Fruit fly (Drosophila melanogaster) whole organism, wandering third instar larva: ENCODE results near the gene Slbp.
A peak's percentile ranks its signal among the peaks of the same experiment; 100 is the strongest.

ENCODE experiments used
- Abd-B ChIP-seq: fragments of >200 bp; optimal IDR thresholded peaks from 2 replicates; lab custom pipeline; 2017; ENCODE audit warnings: missing biosample characterization, missing genetic modification characterization
- CG32264 ChIP-seq: fragments of 200-800 bp; sonication (Bioruptor generic); optimal IDR thresholded peaks from 2 replicates; lab custom pipeline; 2016; ENCODE audit warnings: missing biosample characterization, missing genetic modification characterization
- CG9705 ChIP-seq: fragments of 200-800 bp; sonication (Bioruptor generic); optimal IDR thresholded peaks from 2 replicates; lab custom pipeline; 2018; ENCODE audit warnings: missing biosample characterization, mild to moderate bottlenecking, missing genetic modification characterization
- CrebA ChIP-seq: fragments of 200-800 bp; sonication (Bioruptor generic); optimal IDR thresholded peaks from 2 replicates; lab custom pipeline; 2016; ENCODE audit warnings: missing biosample characterization, mild to moderate bottlenecking, missing genetic modification characterization, borderline replicate concordance
- Dfd ChIP-seq: fragments of >200 bp; optimal IDR thresholded peaks from 2 replicates; lab custom pipeline; 2017; ENCODE audit warnings: missing biosample characterization, missing genetic modification characterization
- Dif ChIP-seq: fragments of 200-275, 200-300 bp; sonication (Bioruptor generic); optimal IDR thresholded peaks from 2 replicates; lab custom pipeline; 2018; ENCODE audit warnings: missing biosample characterization, missing genetic modification characterization; ENCODE audit not compliant: partially characterized antibody
- GATAd ChIP-seq: sonication (Bioruptor generic); optimal IDR thresholded peaks from 2 replicates; lab custom pipeline; 2016; ENCODE audit warnings: missing biosample characterization, missing genetic modification characterization
- HLH106 ChIP-seq: fragments of 200-800 bp; optimal IDR thresholded peaks from 3 replicates; lab custom pipeline; 2019; ENCODE audit warnings: missing biosample characterization, mild to moderate bottlenecking, missing genetic modification characterization, moderate library complexity
- Hnf4 ChIP-seq: fragments of 200-800 bp; sonication (Bioruptor generic); optimal IDR thresholded peaks from 2 replicates; lab custom pipeline; 2016; ENCODE audit warnings: missing biosample characterization, mild to moderate bottlenecking, missing genetic modification characterization
- Hr78 ChIP-seq: fragments of >200 bp; optimal IDR thresholded peaks from 2 replicates; lab custom pipeline; 2017; ENCODE audit warnings: missing biosample characterization, missing genetic modification characterization
- Hr83 ChIP-seq: fragments of 200-300 bp; sonication (Bioruptor generic); optimal IDR thresholded peaks from 2 replicates; lab custom pipeline; 2016; ENCODE audit warnings: missing biosample characterization, mild to moderate bottlenecking, missing genetic modification characterization, moderate library complexity; ENCODE audit not compliant: poor library complexity, severe bottlenecking
- Jra ChIP-seq: sonication (Bioruptor generic); optimal IDR thresholded peaks from 2 replicates; lab custom pipeline; 2016; ENCODE audit warnings: missing biosample characterization, missing genetic modification characterization
- Mio ChIP-seq: sonication (Bioruptor generic); optimal IDR thresholded peaks from 2 replicates; lab custom pipeline; 2016; ENCODE audit warnings: missing biosample characterization, missing genetic modification characterization
- Myc ChIP-seq: fragments of >200 bp; optimal IDR thresholded peaks from 2 replicates; lab custom pipeline; 2017
- N ChIP-seq: fragments of >200 bp; optimal IDR thresholded peaks from 2 replicates; lab custom pipeline; 2018; ENCODE audit warnings: missing biosample characterization, missing external identifiers, missing genetic modification characterization
- OdsH ChIP-seq: fragments of 200-800 bp; sonication (Bioruptor generic); optimal IDR thresholded peaks from 2 replicates; lab custom pipeline; 2016; ENCODE audit warnings: missing biosample characterization, mild to moderate bottlenecking, missing genetic modification characterization
- Rel ChIP-seq, 2 experiments: fragments of 200-800 bp; sonication (Bioruptor generic) in 1 of 2; optimal IDR thresholded peaks; 2 replicates in 1 of 2; 3 replicates in 1 of 2; lab custom pipeline; 2016 to 2019; ENCODE audit warnings: mild to moderate bottlenecking in 2 of 2, missing biosample characterization in 2 of 2, missing genetic modification characterization in 2 of 2, moderate library complexity in 1 of 2
- Sp1 ChIP-seq: fragments of 200-800 bp; sonication (Bioruptor generic); optimal IDR thresholded peaks from 3 replicates; lab custom pipeline; 2019; ENCODE audit warnings: missing biosample characterization, mild to moderate bottlenecking, missing genetic modification characterization, moderate library complexity
- Vsx2 ChIP-seq: fragments of 200-300, 225-300 bp; sonication (Bioruptor generic); optimal IDR thresholded peaks from 2 replicates; lab custom pipeline; 2018; ENCODE audit warnings: missing biosample characterization, missing genetic modification characterization; ENCODE audit not compliant: partially characterized antibody
- br ChIP-seq: fragments of 200-800 bp; sonication (Bioruptor generic); optimal IDR thresholded peaks from 2 replicates; lab custom pipeline; 2016; ENCODE audit warnings: missing biosample characterization, missing genetic modification characterization
- brk ChIP-seq: fragments of 200-800 bp; sonication (Bioruptor generic); optimal IDR thresholded peaks from 2 replicates; lab custom pipeline; 2016; ENCODE audit warnings: missing biosample characterization, mild to moderate bottlenecking, missing genetic modification characterization
- dl ChIP-seq, 2 experiments: fragments of 175-275, 200-275 bp in 1 of 2; fragments of 200-275 bp in 1 of 2; sonication (Bioruptor generic); optimal IDR thresholded peaks; lab custom pipeline; 2018; ENCODE audit warnings: mild to moderate bottlenecking in 2 of 2, missing biosample characterization in 2 of 2, missing genetic modification characterization in 2 of 2, moderate library complexity in 2 of 2; ENCODE audit not compliant: partially characterized antibody in 2 of 2, insufficient read depth in 1 of 2
- dmrt93B ChIP-seq: fragments of 200-800 bp; sonication (Bioruptor generic); optimal IDR thresholded peaks from 2 replicates; lab custom pipeline; 2018; ENCODE audit warnings: missing biosample characterization, mild to moderate bottlenecking, missing genetic modification characterization
- dsf ChIP-seq: sonication (Bioruptor generic); optimal IDR thresholded peaks from 2 replicates; lab custom pipeline; 2016; ENCODE audit warnings: missing biosample characterization, missing genetic modification characterization, borderline replicate concordance
- ey ChIP-seq: fragments of 200-800 bp; sonication (Bioruptor generic); optimal IDR thresholded peaks from 2 replicates; lab custom pipeline; 2016; ENCODE audit warnings: missing biosample characterization, missing genetic modification characterization
- foxo ChIP-seq, 2 experiments: fragments of 200-800 bp; sonication (Bioruptor generic); optimal IDR thresholded peaks; 2 replicates in 1 of 2; 3 replicates in 1 of 2; lab custom pipeline; 2016 to 2017; ENCODE audit warnings: missing biosample characterization in 2 of 2, missing genetic modification characterization in 2 of 2
- fru ChIP-seq: fragments of 200-800 bp; sonication (Bioruptor generic); optimal IDR thresholded peaks from 3 replicates; lab custom pipeline; 2016; ENCODE audit warnings: missing biosample characterization, mild to moderate bottlenecking, missing genetic modification characterization
- h ChIP-seq: fragments of 200-800 bp; sonication (Bioruptor generic); optimal IDR thresholded peaks from 3 replicates; lab custom pipeline; 2016; ENCODE audit warnings: missing biosample characterization, mild to moderate bottlenecking, missing genetic modification characterization
- jim ChIP-seq: fragments of 175-275, 200-325 bp; sonication (Bioruptor generic); optimal IDR thresholded peaks from 2 replicates; lab custom pipeline; 2016; ENCODE audit warnings: missing biosample characterization, mild to moderate bottlenecking, missing genetic modification characterization
- lola ChIP-seq: fragments of >200 bp; optimal IDR thresholded peaks from 2 replicates; lab custom pipeline; 2017; ENCODE audit warnings: missing biosample characterization, missing genetic modification characterization
- pan ChIP-seq: fragments of >200 bp; optimal IDR thresholded peaks from 2 replicates; lab custom pipeline; 2017
- psq ChIP-seq: fragments of 200-800 bp; sonication (Bioruptor generic); optimal IDR thresholded peaks from 3 replicates; lab custom pipeline; 2017; ENCODE audit warnings: missing biosample characterization, mild to moderate bottlenecking, missing genetic modification characterization, moderate library complexity
- rgr ChIP-seq: fragments of 200-800 bp; sonication (Bioruptor generic); optimal IDR thresholded peaks from 3 replicates; lab custom pipeline; 2016; ENCODE audit warnings: missing biosample characterization, mild to moderate bottlenecking, missing genetic modification characterization
- sage ChIP-seq: fragments of 200-800 bp; sonication (Bioruptor generic); optimal IDR thresholded peaks from 2 replicates; lab custom pipeline; 2016; ENCODE audit warnings: missing biosample characterization, mild to moderate bottlenecking, missing genetic modification characterization
- sv ChIP-seq: fragments of 200-800 bp; sonication (Bioruptor generic); optimal IDR thresholded peaks from 3 replicates; lab custom pipeline; 2016; ENCODE audit warnings: missing biosample characterization, missing genetic modification characterization
- tai ChIP-seq: sonication (Bioruptor generic); optimal IDR thresholded peaks from 2 replicates; lab custom pipeline; 2016; ENCODE audit warnings: missing biosample characterization, missing genetic modification characterization
- usp ChIP-seq: fragments of >200 bp; optimal IDR thresholded peaks from 2 replicates; lab custom pipeline; 2017; ENCODE audit warnings: missing biosample characterization, missing genetic modification characterization
- woc ChIP-seq: sonication (Bioruptor generic); optimal IDR thresholded peaks from 2 replicates; lab custom pipeline; 2016; ENCODE audit warnings: missing biosample characterization, mild to moderate bottlenecking, missing genetic modification characterization

Slbp gene

DNA sequence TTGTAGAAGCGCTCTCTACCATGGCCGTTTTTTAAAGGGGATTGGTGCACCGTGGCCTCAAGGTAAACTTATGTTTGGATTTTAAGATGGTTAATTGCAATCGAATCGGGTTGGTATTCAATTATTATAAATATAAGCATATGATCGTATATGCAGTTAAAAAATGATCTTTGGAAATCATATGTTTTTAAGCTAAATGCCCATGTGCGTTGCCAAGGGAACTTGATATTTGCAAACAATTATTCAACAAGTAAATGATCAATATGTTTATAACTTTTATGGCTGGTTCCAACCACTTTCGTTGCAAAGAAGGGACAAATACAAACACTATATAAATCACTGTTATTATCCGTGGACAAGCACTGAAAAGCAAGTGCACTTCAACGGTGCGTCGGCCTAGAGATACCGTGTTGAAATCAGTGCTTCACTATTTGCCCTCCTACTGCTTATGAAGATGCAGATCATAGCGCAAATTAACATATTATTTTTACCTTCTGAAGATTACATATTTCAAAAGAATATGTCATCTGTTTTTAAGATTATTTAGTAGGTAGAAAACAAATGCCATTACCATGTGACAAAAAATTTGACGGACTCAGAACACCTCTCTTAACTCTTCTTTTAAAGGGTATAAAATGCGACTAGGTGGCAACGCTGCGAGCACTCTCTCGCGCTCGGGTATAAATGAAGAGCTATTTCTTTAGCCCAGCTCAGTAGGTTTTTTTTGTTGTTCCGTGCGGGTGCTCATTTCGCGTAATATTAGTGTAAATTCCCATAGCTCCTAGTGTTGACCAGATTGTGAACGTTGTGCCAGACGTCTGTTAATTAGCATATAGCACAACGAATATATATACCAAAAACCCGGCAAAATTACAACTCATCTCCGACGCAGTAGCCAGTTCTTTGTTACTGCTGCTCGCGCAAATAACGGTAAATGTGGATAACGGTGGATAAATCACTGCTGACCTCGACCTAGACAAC is 4.6 kb upstream of the Slbp start, which contains the start of gene rdog (continued):
- TF ChIP-seq dl (GFP tag; optimal IDR thresholded peaks at IDR 0.05; lab: Kevin White, UChicago; ENCODE audit: insufficient read depth in 1 of 2, partially characterized antibody in 2 of 2) (no peak), Hr78 (GFP tag; lab: Kevin White, UChicago) (no peak), Myc (no peak)

dm6 chr3R:29151621-29152092 is 1.4 kb downstream of the Slbp start, which contains the start of gene eIF2D:
TSS of gene eIF2D (minus strand) at chr3R:29151794.
- TF ChIP-seq Dfd (GFP tag; lab: Kevin White, UChicago) (no peak), sv (GFP tag; lab: Kevin White, UChicago) (peak; percentile 5), pan (lab: Kevin White, UChicago) (no peak), dsf (GFP tag; lab: Kevin White, UChicago) (no peak), woc (GFP tag; lab: Kevin White, UChicago) (no peak), Myc (peak; percentile 78), ey (GFP tag; lab: Kevin White, UChicago) (peak; percentile 57), Vsx2 (GFP tag; lab: Kevin White, UChicago) (no peak), CG9705 (peak; percentile 37), CrebA (GFP tag; lab: Kevin White, UChicago) (no peak), lola (GFP tag; lab: Kevin White, UChicago) (no peak), brk (GFP tag; lab: Kevin White, UChicago) (no peak), Abd-B (GFP tag; lab: Kevin White, UChicago) (no peak), jim (GFP tag; lab: Kevin White, UChicago) (no peak), Jra (GFP tag; lab: Kevin White, UChicago) (no peak), rgr (GFP tag; lab: Kevin White, UChicago) (peak; percentile 64), dl (GFP tag; optimal IDR thresholded peaks at IDR 0.05; lab: Kevin White, UChicago; ENCODE audit: insufficient read depth in 1 of 2, partially characterized antibody in 2 of 2) (no peak), Dif (GFP tag; lab: Kevin White, UChicago) (no peak), sage (no peak), OdsH (GFP tag; lab: Kevin White, UChicago) (peak; percentile 36), dmrt93B (GFP tag; lab: Kevin White, UChicago) (no peak), br (GFP tag; lab: Kevin White, UChicago) (no peak), Hnf4 (no peak), GATAd (no peak), Sp1 (GFP tag; lab: Kevin White, UChicago) (peak; percentile 41), foxo (GFP tag; optimal IDR thresholded peaks at IDR 0.05; lab: Kevin White, UChicago) (peak in 1 of 2 experiments; percentile 65), N (GFP tag; lab: Kevin White, UChicago) (no peak), h (GFP tag; lab: Kevin White, UChicago) (peak; percentile 63), fru (GFP tag; lab: Kevin White, UChicago) (no peak), psq (GFP tag; lab: Kevin White, UChicago) (peak; percentile 14), Hr83 (GFP tag; lab: Kevin White, UChicago) (no peak), HLH106 (tag; lab: Kevin White, UChicago) (peak; percentile 69), usp (no peak), Hr78 (GFP tag; lab: Kevin White, UChicago) (no peak), tai (GFP tag; lab: Kevin White, UChicago) (no peak), Mio (GFP tag; lab: Kevin White, UChicago) (no peak), Rel (GFP tag; optimal IDR thresholded peaks at IDR 0.05; lab: Kevin White, UChicago) (no peak), Rel (tag; optimal IDR thresholded peaks at IDR 0.05; lab: Kevin White, UChicago) (peak; percentile 22), CG32264 (GFP tag; lab: Kevin White, UChicago) (no peak)
